Worm (Caenorhabditis elegans) whole organism, mixed stage, embryonic: Measurements from ENCODE around the gene Y54G2A.15.

ENCODE experiments used
- drap-1 ChIP-seq: fragments of 200-800 bp; sonication (Bioruptor generic); optimal IDR thresholded peaks from 3 replicates; lab custom pipeline; 2018; ENCODE audit warnings: mild to moderate bottlenecking, missing genetic modification characterization, missing compliant biosample characterization
- nhr-76 ChIP-seq: sonication (generic microtip); optimal IDR thresholded peaks from 2 replicates; lab custom pipeline; 2017; ENCODE audit warnings: missing biosample characterization, missing genetic modification characterization
- snpc-4 ChIP-seq: fragments of 150-350 bp; optimal IDR thresholded peaks from 2 replicates; lab custom pipeline; 2014; ENCODE audit warnings: missing biosample characterization, missing genetic modification characterization
- unc-39 ChIP-seq: fragments of 150-350 bp; optimal IDR thresholded peaks from 2 replicates; lab custom pipeline; 2014; ENCODE audit warnings: missing biosample characterization, missing genetic modification characterization
- zip-8 ChIP-seq: fragments of 150-350 bp; optimal IDR thresholded peaks from 2 replicates; lab custom pipeline; 2014; ENCODE audit warnings: missing biosample characterization, missing genetic modification characterization

- TF ChIP-seq nhr-76, result no peak
- TF ChIP-seq drap-1 (GFP tag; lab: Kevin White, UChicago), result no peak
- TF ChIP-seq snpc-4 (tag; lab: Kevin White, UChicago), result no peak
- TF ChIP-seq unc-39, result no peak
- no peak for TF ChIP-seq zip-8 (tag; lab: Kevin White, UChicago)
Measured at ce11 chrIV:2834516-2834915, 9.3 kb downstream of the Y54G2A.15 start, which contains the start of gene pudl-2.
